Worm (Caenorhabditis elegans) whole organism, L4 larva: ENCODE results near the gene clec-59.
A peak's percentile ranks its signal among the peaks of the same experiment; 100 is the strongest.

ENCODE experiments used
- duxl-1 ChIP-seq: sonication (generic microtip); optimal IDR thresholded peaks from 2 replicates; lab custom pipeline; 2016; ENCODE audit warnings: mild to moderate bottlenecking, missing genetic modification characterization, moderate library complexity, missing compliant biosample characterization; ENCODE audit not compliant: poor library complexity
- dve-1 ChIP-seq: sonication (generic microtip); optimal IDR thresholded peaks from 2 replicates; lab custom pipeline; 2017; ENCODE audit warnings: antibody characterized with exemption, mild to moderate bottlenecking, missing genetic modification characterization, missing compliant biosample characterization; ENCODE audit not compliant: insufficient read depth
- lin-15B ChIP-seq: fragments of 150-350 bp; sonication (generic microtip); optimal IDR thresholded peaks from 3 replicates; lab custom pipeline; 2014; ENCODE audit warnings: missing biosample characterization, missing genetic modification characterization
- nhr-28 ChIP-seq: fragments of 150-350 bp; optimal IDR thresholded peaks from 2 replicates; lab custom pipeline; 2014; ENCODE audit warnings: missing biosample characterization, missing genetic modification characterization
- nhr-76 ChIP-seq: fragments of 150-350 bp; optimal IDR thresholded peaks from 2 replicates; lab custom pipeline; 2014; ENCODE audit warnings: missing biosample characterization, missing genetic modification characterization
- sdz-12 ChIP-seq: fragments of 200-800 bp; sonication (Bioruptor generic); optimal IDR thresholded peaks from 2 replicates; lab custom pipeline; 2018; ENCODE audit warnings: mild to moderate bottlenecking, missing genetic modification characterization, missing compliant biosample characterization
- snpc-4 ChIP-seq: fragments of 150-350 bp; optimal IDR thresholded peaks from 2 replicates; lab custom pipeline; 2014; ENCODE audit warnings: missing biosample characterization, missing genetic modification characterization
- unc-62 ChIP-seq, 3 experiments: fragments of 150-350 bp in 1 of 3; sonication (generic microtip); optimal IDR thresholded peaks in 2 of 3; peaks in 1 of 3; 1 replicate in 1 of 3; 2 replicates in 2 of 3; lab custom pipeline; 2014 to 2017; ENCODE audit warnings: missing biosample characterization in 3 of 3, missing genetic modification characterization in 3 of 3, missing genetic modification reagents in 3 of 3, missing genotype in 1 of 3

- TF ChIP-seq nhr-76 (tag; lab: Kevin White, UChicago): no peak
- TF ChIP-seq lin-15B (tag; lab: Kevin White, UChicago): no peak
- peak in 1 of 2 experiments; percentile 94 for TF ChIP-seq unc-62 (GFP tag; optimal IDR thresholded peaks at IDR 0.05 in 1 of 2; lab: Kevin White, UChicago)
- TF ChIP-seq unc-62 (tag; optimal IDR thresholded peaks at IDR 0.05; lab: Kevin White, UChicago): no peak
- no peak for TF ChIP-seq nhr-28 (tag; lab: Kevin White, UChicago)
- no peak for TF ChIP-seq duxl-1 (tag; lab: Kevin White, UChicago)
- TF ChIP-seq dve-1: no peak
- no peak for TF ChIP-seq sdz-12 (GFP tag; lab: Kevin White, UChicago)
- no peak for TF ChIP-seq snpc-4 (tag; lab: Kevin White, UChicago)
Observed at ce11 chrII:10513377-10513776, 34.1 kb upstream of the clec-59 start.
